Worm (Caenorhabditis elegans): ENCODE data around the gene hrg-4.

The hrg-4 gene

ce11 chrIV:11049806-11050205, 19.0 kb upstream of the hrg-4 start, which contains the start of gene F36H1.3:
Gene F36H1.3 (plus strand): TSS chrIV:11050128.
- no peak for TF ChIP-seq elt-2 (tag; optimal IDR thresholded peaks at IDR 0.05)
- no peak for TF ChIP-seq aly-2 (tag; optimal IDR thresholded peaks at IDR 0.05)
- no peak for TF ChIP-seq skn-1 (tag; optimal IDR thresholded peaks at IDR 0.05)
- TF ChIP-seq egl-5 (tag; optimal IDR thresholded peaks at IDR 0.05) = no peak
- no peak for TF ChIP-seq nhr-77 (tag; optimal IDR thresholded peaks at IDR 0.05)
- no peak for TF ChIP-seq fkh-2 (tag; optimal IDR thresholded peaks at IDR 0.05)
- TF ChIP-seq fkh-10 (GFP tag; optimal IDR thresholded peaks at IDR 0.05) = no peak
- TF ChIP-seq lin-15B (tag; optimal IDR thresholded peaks at IDR 0.05) = no peak
- TF ChIP-seq sea-2 (GFP tag; optimal IDR thresholded peaks at IDR 0.05) = no peak
- TF ChIP-seq nhr-67 (tag; optimal IDR thresholded peaks at IDR 0.05) = no peak
- TF ChIP-seq ceh-82 (tag; optimal IDR thresholded peaks at IDR 0.05) = no peak
- TF ChIP-seq nfya-1 (tag; optimal IDR thresholded peaks at IDR 0.05; ENCODE audit: insufficient read depth) = no peak
- TF ChIP-seq ama-1 (optimal IDR thresholded peaks at IDR 0.05) = no peak
- TF ChIP-seq mdl-1 (tag; optimal IDR thresholded peaks at IDR 0.05) = no peak
- TF ChIP-seq jun-1 (tag; optimal IDR thresholded peaks at IDR 0.05) = no peak
- no peak for TF ChIP-seq ztf-4 (tag; optimal IDR thresholded peaks at IDR 0.05)
- TF ChIP-seq nhr-25 (tag; optimal IDR thresholded peaks at IDR 0.05) = no peak
- TF ChIP-seq mml-1 (tag; optimal IDR thresholded peaks at IDR 0.05) = no peak
- TF ChIP-seq unc-39 (tag; optimal IDR thresholded peaks at IDR 0.05) = no peak

ce11 chrIV:11048871-11049270, 18.1 kb upstream of the hrg-4 start, which contains the start of gene F36H1.11:
Gene F36H1.11 (plus strand): TSS chrIV:11049171.
- TF ChIP-seq ama-1 (optimal IDR thresholded peaks at IDR 0.05) (no peak), sea-2 (GFP tag; optimal IDR thresholded peaks at IDR 0.05) (no peak), egl-27 (tag; optimal IDR thresholded peaks at IDR 0.05) (no peak), jun-1 (tag; optimal IDR thresholded peaks at IDR 0.05) (no peak), nhr-76 (tag; optimal IDR thresholded peaks at IDR 0.05) (no peak), snpc-4 (tag; optimal IDR thresholded peaks at IDR 0.05) (no peak), unc-62 (GFP tag; optimal IDR thresholded peaks at IDR 0.05) (no peak), fkh-10 (GFP tag; optimal IDR thresholded peaks at IDR 0.05) (no peak), elt-3 (tag; optimal IDR thresholded peaks at IDR 0.05) (no peak), aly-2 (tag; optimal IDR thresholded peaks at IDR 0.05) (no peak), mml-1 (tag; optimal IDR thresholded peaks at IDR 0.05) (no peak), nhr-77 (tag; optimal IDR thresholded peaks at IDR 0.05) (no peak), ZK546.5 (tag; optimal IDR thresholded peaks at IDR 0.05) (no peak), ceh-9 (tag; optimal IDR thresholded peaks at IDR 0.05) (no peak), ztf-4 (tag; optimal IDR thresholded peaks at IDR 0.05) (no peak), fkh-2 (tag; optimal IDR thresholded peaks at IDR 0.05) (no peak), nhr-43 (tag; optimal IDR thresholded peaks at IDR 0.05; ENCODE audit: poor library complexity, severe bottlenecking) (no peak), R02D3.7 (tag; optimal IDR thresholded peaks at IDR 0.05) (no peak), elt-1 (tag; optimal IDR thresholded peaks at IDR 0.05) (no peak), eor-1 (tag; optimal IDR thresholded peaks at IDR 0.05) (no peak)

- TF ChIP-seq elt-3 (tag; optimal IDR thresholded peaks at IDR 0.05) (no peak), nhr-28 (tag; optimal IDR thresholded peaks at IDR 0.05) (no peak), lin-39 (tag; optimal IDR thresholded peaks at IDR 0.05) (no peak), aly-2 (tag; optimal IDR thresholded peaks at IDR 0.05) (no peak), eor-1 (tag; optimal IDR thresholded peaks at IDR 0.05) (no peak), nhr-237 (tag; optimal IDR thresholded peaks at IDR 0.05) (no peak), elt-1 (tag; optimal IDR thresholded peaks at IDR 0.05) (no peak), nhr-23 (tag; optimal IDR thresholded peaks at IDR 0.05) (no peak), fkh-10 (GFP tag; optimal IDR thresholded peaks at IDR 0.05) (no peak), tbx-2 (tag; optimal IDR thresholded peaks at IDR 0.05) (no peak)
These were observed 13.6 kb upstream of the hrg-4 start for ce11 chrIV:11044377-11044776.

ce11 chrIV:11038665-11039064, 7.9 kb upstream of the hrg-4 start:
- TF ChIP-seq snpc-4 (tag; optimal IDR thresholded peaks at IDR 0.05) (peak; percentile 50), aly-2 (tag; optimal IDR thresholded peaks at IDR 0.05) (no peak), pha-4 (tag; optimal IDR thresholded peaks at IDR 0.05) (peak; percentile 20), ceh-28 (tag; optimal IDR thresholded peaks at IDR 0.05) (no peak), nhr-43 (tag; optimal IDR thresholded peaks at IDR 0.05; ENCODE audit: poor library complexity, severe bottlenecking) (no peak), nfya-1 (tag; optimal IDR thresholded peaks at IDR 0.05; ENCODE audit: insufficient read depth) (peak; percentile 28), nhr-25 (tag; optimal IDR thresholded peaks at IDR 0.05) (no peak), nhr-11 (tag; optimal IDR thresholded peaks at IDR 0.05) (no peak), hmg-11 (tag; optimal IDR thresholded peaks at IDR 0.05) (peak; percentile 55), R02D3.7 (tag; optimal IDR thresholded peaks at IDR 0.05) (no peak), sea-2 (GFP tag; optimal IDR thresholded peaks at IDR 0.05) (no peak)

Measured in whole organism, L3 larva.